Worm (Caenorhabditis elegans): Measurements from ENCODE around the gene fbxa-183.

DNA sequence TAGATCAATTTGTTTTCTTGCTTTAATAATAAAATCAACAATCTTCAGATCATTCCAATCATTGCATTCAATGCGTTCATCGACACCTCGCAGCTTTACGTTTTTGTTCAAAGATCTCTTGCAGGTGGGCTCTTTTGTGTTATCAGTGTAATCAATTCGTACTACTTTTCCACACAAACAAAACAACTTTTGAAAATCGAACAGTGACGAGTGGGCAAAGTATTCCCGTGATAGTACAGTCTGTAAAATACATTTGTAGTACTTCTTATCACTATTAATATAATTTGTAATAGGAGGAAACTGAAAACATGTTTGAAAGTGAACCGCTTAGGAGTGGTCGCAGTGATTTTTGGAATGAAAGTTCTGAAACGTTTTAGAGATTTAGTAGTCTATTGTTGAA lies 17.5 kb downstream of the fbxa-183 start, which contains the start of gene pgph-2:
- TF ChIP-seq lin-13 (GFP tag; optimal IDR thresholded peaks at IDR 0.05) (no peak), skn-1 (tag; optimal IDR thresholded peaks at IDR 0.05) (no peak), lsy-2 (tag; optimal IDR thresholded peaks at IDR 0.05) (no peak)
